Fruit fly (Drosophila melanogaster) whole organism, adult: ENCODE data around the gene CG33771.

Source experiments
- CG11617 ChIP-seq: fragments of 200-800 bp; sonication (Bioruptor generic); optimal IDR thresholded peaks from 2 replicates; lab custom pipeline; 2017; ENCODE audit warnings: mild to moderate bottlenecking, missing biosample characterization, missing genetic modification reagents, missing genetic modification characterization
- CG12768 ChIP-seq: fragments of 200-800 bp; sonication (Bioruptor generic); optimal IDR thresholded peaks from 2 replicates; lab custom pipeline; 2017; ENCODE audit warnings: missing biosample characterization, missing genetic modification characterization, mild to moderate bottlenecking, moderate library complexity, missing genetic modification reagents
- CG14711 ChIP-seq: fragments of 200-800 bp; sonication (Bioruptor generic); optimal IDR thresholded peaks from 2 replicates; lab custom pipeline; 2018; ENCODE audit warnings: missing biosample characterization, mild to moderate bottlenecking, missing genetic modification characterization, moderate library complexity
- CG1620 ChIP-seq: fragments of 200-800 bp; sonication (Bioruptor generic); optimal IDR thresholded peaks from 2 replicates; lab custom pipeline; 2016; ENCODE audit warnings: missing biosample characterization, missing genetic modification characterization
- CG33017 ChIP-seq: fragments of 200-800 bp; sonication (Bioruptor generic); optimal IDR thresholded peaks from 2 replicates; lab custom pipeline; 2018; ENCODE audit warnings: missing biosample characterization, mild to moderate bottlenecking, missing genetic modification characterization, moderate library complexity
- CG5204 ChIP-seq: fragments of 200-800 bp; sonication (Bioruptor generic); optimal IDR thresholded peaks from 2 replicates; lab custom pipeline; 2016; ENCODE audit warnings: missing biosample characterization, missing genetic modification characterization
- CG7045 ChIP-seq: fragments of 200-800 bp; sonication (Bioruptor generic); optimal IDR thresholded peaks from 2 replicates; lab custom pipeline; 2017; ENCODE audit warnings: missing biosample characterization, mild to moderate bottlenecking, missing genetic modification characterization
- CG7101 ChIP-seq: fragments of 200-800 bp; sonication (Bioruptor generic); optimal IDR thresholded peaks from 2 replicates; lab custom pipeline; 2018; ENCODE audit warnings: missing biosample characterization, mild to moderate bottlenecking, missing genetic modification characterization, moderate library complexity
- Clk ChIP-seq: fragments of 200-800 bp; sonication (Bioruptor generic); optimal IDR thresholded peaks from 2 replicates; lab custom pipeline; 2017; ENCODE audit warnings: missing biosample characterization, missing genetic modification characterization
- Crg-1 ChIP-seq: fragments of 200-800 bp; sonication (Bioruptor generic); optimal IDR thresholded peaks from 2 replicates; lab custom pipeline; 2016; ENCODE audit warnings: missing biosample characterization, missing genetic modification characterization
- Hr96 ChIP-seq: fragments of 200-800 bp; sonication (Bioruptor generic); optimal IDR thresholded peaks from 2 replicates; lab custom pipeline; 2016; ENCODE audit warnings: missing biosample characterization, missing genetic modification characterization
- Mnt ChIP-seq: fragments of 200-800 bp; sonication (Bioruptor generic); optimal IDR thresholded peaks from 2 replicates; lab custom pipeline; 2016; ENCODE audit warnings: missing biosample characterization, mild to moderate bottlenecking, missing genetic modification characterization
- bab1 ChIP-seq: fragments of 200-800 bp; sonication (Bioruptor generic); optimal IDR thresholded peaks from 3 replicates; lab custom pipeline; 2019; ENCODE audit warnings: missing biosample characterization, mild to moderate bottlenecking, missing genetic modification characterization, moderate library complexity
- cic ChIP-seq: fragments of 200-800 bp; sonication (Bioruptor generic); optimal IDR thresholded peaks from 2 replicates; lab custom pipeline; 2017; ENCODE audit warnings: missing biosample characterization, mild to moderate bottlenecking, missing genetic modification characterization, moderate library complexity
- cnc ChIP-seq, 2 experiments: fragments of >200 bp; optimal IDR thresholded peaks; 2 replicates each; lab custom pipeline; 2017
- kay ChIP-seq: fragments of 200-800 bp; sonication (Bioruptor generic); peaks from one replicate; lab custom pipeline; 2016; ENCODE audit warnings: missing biosample characterization, missing genetic modification characterization, borderline replicate concordance
- ovo ChIP-seq: fragments of 200-800 bp; sonication (Bioruptor generic); optimal IDR thresholded peaks from 2 replicates; lab custom pipeline; 2016; ENCODE audit warnings: missing biosample characterization, missing genetic modification characterization
- pad ChIP-seq: fragments of 200-800 bp; sonication (Bioruptor generic); optimal IDR thresholded peaks from 3 replicates; lab custom pipeline; 2017; ENCODE audit warnings: missing biosample characterization, missing genetic modification characterization, mild to moderate bottlenecking, moderate library complexity, missing genetic modification reagents
- tj ChIP-seq: fragments of 200-800 bp; sonication (Bioruptor generic); optimal IDR thresholded peaks from 3 replicates; lab custom pipeline; 2017; ENCODE audit warnings: missing biosample characterization, mild to moderate bottlenecking, missing genetic modification characterization, moderate library complexity
- toe ChIP-seq: fragments of 200-800 bp; sonication (Bioruptor generic); optimal IDR thresholded peaks from 2 replicates; lab custom pipeline; 2016; ENCODE audit warnings: missing biosample characterization, missing genetic modification characterization

Gene CG33771

dm6 chr3L:22649096-22649495 is at the start of gene CG33771:
Gene CG33771 (plus strand): TSS chr3L:22649396.
- TF ChIP-seq cnc (optimal IDR thresholded peaks at IDR 0.05; lab: Kevin White, UChicago) (no peak), CG33017 (tag; lab: Kevin White, UChicago) (no peak), ovo (GFP tag; lab: Kevin White, UChicago) (no peak), CG7045 (GFP tag; lab: Kevin White, UChicago) (no peak), CG14711 (tag; lab: Kevin White, UChicago) (no peak), Crg-1 (GFP tag; lab: Kevin White, UChicago) (no peak), Hr96 (no peak), cic (GFP tag; lab: Kevin White, UChicago) (no peak)

dm6 chr3L:22605637-22606419 is 43.4 kb upstream of the CG33771 start, which contains the start of gene ND-B14.5AL:
Gene ND-B14.5AL (plus strand): TSS chr3L:22606369.
- TF ChIP-seq cic (GFP tag; lab: Kevin White, UChicago) (no peak), CG7101 (no peak), CG11617 (GFP tag; lab: Kevin White, UChicago) (no peak), CG12768 (GFP tag; lab: Kevin White, UChicago) (no peak), Clk (no peak), CG1620 (GFP tag; lab: Kevin White, UChicago) (no peak), cnc (optimal IDR thresholded peaks at IDR 0.05; lab: Kevin White, UChicago) (no peak), pad (GFP tag; lab: Kevin White, UChicago) (no peak), ovo (GFP tag; lab: Kevin White, UChicago) (no peak), bab1 (GFP tag; lab: Kevin White, UChicago) (no peak)

- TF ChIP-seq CG1620 (GFP tag; lab: Kevin White, UChicago): no peak
- TF ChIP-seq cic (GFP tag; lab: Kevin White, UChicago): no peak
- TF ChIP-seq CG11617 (GFP tag; lab: Kevin White, UChicago): no peak
- no peak for TF ChIP-seq Crg-1 (GFP tag; lab: Kevin White, UChicago)
- TF ChIP-seq CG14711 (tag; lab: Kevin White, UChicago): no peak
- no peak for TF ChIP-seq bab1 (GFP tag; lab: Kevin White, UChicago)
- no peak for TF ChIP-seq Hr96
- TF ChIP-seq CG12768 (GFP tag; lab: Kevin White, UChicago): no peak
- TF ChIP-seq CG5204: no peak
- TF ChIP-seq cnc (optimal IDR thresholded peaks at IDR 0.05; lab: Kevin White, UChicago): no peak
- no peak for TF ChIP-seq Clk
- TF ChIP-seq CG7101: no peak
- no peak for TF ChIP-seq Mnt (GFP tag; lab: Kevin White, UChicago)
- no peak for TF ChIP-seq tj (GFP tag; lab: Kevin White, UChicago)
- no peak for TF ChIP-seq toe (GFP tag; lab: Kevin White, UChicago)
- TF ChIP-seq CG7045 (GFP tag; lab: Kevin White, UChicago): no peak
- TF ChIP-seq kay (GFP tag; lab: Kevin White, UChicago): no peak
- no peak for TF ChIP-seq CG33017 (tag; lab: Kevin White, UChicago)
- TF ChIP-seq pad (GFP tag; lab: Kevin White, UChicago): no peak
Observed at dm6 chr3L:22607076-22607475, 42.1 kb upstream of the CG33771 start.

- TF ChIP-seq CG5204 (no peak), CG33017 (tag; lab: Kevin White, UChicago) (no peak), CG14711 (tag; lab: Kevin White, UChicago) (no peak)
Observed at dm6 chr3L:22616784-22617183, 32.4 kb upstream of the CG33771 start.

DNA sequence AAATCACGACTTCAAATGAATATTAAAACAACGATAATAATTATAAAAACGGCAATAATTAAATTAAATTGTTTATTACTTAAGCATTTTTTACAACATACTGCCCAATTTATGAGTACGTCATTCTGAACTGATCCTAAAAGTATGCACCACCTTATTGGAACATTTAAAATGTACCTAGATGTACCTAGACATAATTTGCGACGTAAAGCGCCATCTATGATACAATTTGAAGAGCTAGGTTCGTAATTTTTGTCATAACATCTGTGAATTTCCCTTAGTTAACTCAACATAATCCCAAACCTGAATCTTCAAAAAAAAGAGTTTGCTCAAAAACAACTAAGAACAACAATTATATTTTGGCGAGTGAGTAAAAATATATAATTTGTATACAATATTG is 15.1 kb upstream of the CG33771 start:
- TF ChIP-seq kay (GFP tag; lab: Kevin White, UChicago) (no peak), CG7045 (GFP tag; lab: Kevin White, UChicago) (no peak), cnc (optimal IDR thresholded peaks at IDR 0.05; lab: Kevin White, UChicago) (no peak), Crg-1 (GFP tag; lab: Kevin White, UChicago) (no peak), CG5204 (no peak), Clk (no peak), Hr96 (no peak), CG11617 (GFP tag; lab: Kevin White, UChicago) (no peak), bab1 (GFP tag; lab: Kevin White, UChicago) (no peak), CG14711 (tag; lab: Kevin White, UChicago) (no peak), Mnt (GFP tag; lab: Kevin White, UChicago) (no peak), CG7101 (no peak), ovo (GFP tag; lab: Kevin White, UChicago) (no peak), CG1620 (GFP tag; lab: Kevin White, UChicago) (no peak), CG12768 (GFP tag; lab: Kevin White, UChicago) (no peak), tj (GFP tag; lab: Kevin White, UChicago) (no peak), toe (GFP tag; lab: Kevin White, UChicago) (no peak), CG33017 (tag; lab: Kevin White, UChicago) (no peak)

dm6 chr3L:22637866-22638534 is 11.2 kb upstream of the CG33771 start, which contains the start of gene CG14459:
Gene CG14459 (minus strand): TSS chr3L:22637916.
- TF ChIP-seq CG33017 (tag; lab: Kevin White, UChicago): no peak
- TF ChIP-seq Clk: no peak
- no peak for TF ChIP-seq Crg-1 (GFP tag; lab: Kevin White, UChicago)
- no peak for TF ChIP-seq CG5204
- no peak for TF ChIP-seq tj (GFP tag; lab: Kevin White, UChicago)
- TF ChIP-seq Mnt (GFP tag; lab: Kevin White, UChicago): no peak
- TF ChIP-seq CG7101: no peak
- TF ChIP-seq cic (GFP tag; lab: Kevin White, UChicago): no peak
- TF ChIP-seq ovo (GFP tag; lab: Kevin White, UChicago): no peak
- no peak for TF ChIP-seq CG11617 (GFP tag; lab: Kevin White, UChicago)
- TF ChIP-seq bab1 (GFP tag; lab: Kevin White, UChicago): no peak
- no peak for TF ChIP-seq toe (GFP tag; lab: Kevin White, UChicago)
- TF ChIP-seq CG1620 (GFP tag; lab: Kevin White, UChicago): no peak
